Fruit fly (Drosophila melanogaster): ENCODE measurements around the gene CG32017.

CG32017 gene

DNA sequence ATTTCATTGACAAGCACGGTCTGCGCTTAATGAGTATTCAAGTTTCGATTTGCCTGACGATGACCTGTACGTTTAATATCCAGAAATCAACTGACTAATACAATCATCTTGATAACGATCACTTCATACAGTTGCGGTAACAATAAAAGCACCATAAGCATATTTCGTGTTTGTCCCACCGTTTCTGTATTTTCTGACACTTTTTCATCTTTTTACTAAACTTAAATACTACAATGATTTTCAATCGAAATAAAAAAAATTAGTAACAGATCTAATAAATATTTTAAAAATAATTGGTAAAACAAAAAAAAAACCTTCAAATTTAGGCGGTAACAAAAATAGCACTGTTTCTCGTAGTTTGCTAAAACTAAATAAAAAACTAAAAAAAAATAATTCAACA, at the start of gene CG32017:
Gene CG32017 (minus strand): TSS at position 101 of the 400 bp plus-strand sequence.
- TF ChIP-seq Sin3A (optimal IDR thresholded peaks at IDR 0.05) (no peak), Myc (optimal IDR thresholded peaks at IDR 0.05) (no peak), h (optimal IDR thresholded peaks at IDR 0.05) (no peak), insv (optimal IDR thresholded peaks at IDR 0.05) (no peak), psq (optimal IDR thresholded peaks at IDR 0.05) (no peak), ttk (optimal IDR thresholded peaks at IDR 0.05) (no peak)

DNA sequence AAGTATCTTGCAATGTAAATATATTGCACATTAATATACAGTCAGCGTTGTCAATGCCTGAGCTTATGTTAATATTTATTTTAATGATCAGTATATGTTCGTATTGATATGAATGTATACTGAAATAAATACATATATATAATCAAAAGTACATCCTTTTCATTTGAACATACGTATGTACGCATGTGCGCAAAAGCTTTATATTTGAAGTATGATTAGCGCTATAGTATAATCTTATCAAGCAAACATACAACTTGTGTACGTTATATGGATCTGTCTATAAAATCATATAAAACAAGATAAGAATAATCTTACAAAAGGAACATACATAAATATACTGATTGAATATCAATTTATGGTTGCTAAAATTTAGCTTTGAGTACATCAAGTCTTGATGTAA, 37.2 kb upstream of the CG32017 start:
- TF ChIP-seq Sin3A (optimal IDR thresholded peaks at IDR 0.05) (no peak), ttk (optimal IDR thresholded peaks at IDR 0.05) (no peak), Myc (optimal IDR thresholded peaks at IDR 0.05) (no peak)

DNA sequence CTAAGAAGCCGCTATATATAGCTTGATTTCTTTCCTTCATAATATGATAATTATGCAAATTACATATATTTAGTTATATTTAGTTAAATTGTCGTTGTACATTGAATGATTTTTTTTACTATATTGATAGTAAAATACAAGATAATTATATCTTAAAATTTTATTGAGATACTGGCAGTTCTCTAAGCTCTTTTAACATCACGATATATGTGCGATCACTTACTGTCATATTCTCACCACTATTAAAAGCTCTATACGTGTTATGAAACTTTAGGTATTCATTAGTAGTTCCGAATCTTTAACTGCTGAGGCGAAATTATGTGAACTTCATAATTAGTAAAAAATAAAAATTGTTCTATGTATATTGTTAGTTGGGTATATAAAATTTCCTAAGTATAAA, 36.6 kb upstream of the CG32017 start, which contains the start of gene Mitf:
Gene Mitf (plus strand): TSS at position 254 of the 400 bp plus-strand sequence.
- no peak for TF ChIP-seq Sin3A (optimal IDR thresholded peaks at IDR 0.05)
- TF ChIP-seq insv (optimal IDR thresholded peaks at IDR 0.05): no peak
- no peak for TF ChIP-seq ttk (optimal IDR thresholded peaks at IDR 0.05)
- no peak for TF ChIP-seq psq (optimal IDR thresholded peaks at IDR 0.05)
- no peak for TF ChIP-seq Myc (optimal IDR thresholded peaks at IDR 0.05)
- TF ChIP-seq h (optimal IDR thresholded peaks at IDR 0.05): no peak

DNA sequence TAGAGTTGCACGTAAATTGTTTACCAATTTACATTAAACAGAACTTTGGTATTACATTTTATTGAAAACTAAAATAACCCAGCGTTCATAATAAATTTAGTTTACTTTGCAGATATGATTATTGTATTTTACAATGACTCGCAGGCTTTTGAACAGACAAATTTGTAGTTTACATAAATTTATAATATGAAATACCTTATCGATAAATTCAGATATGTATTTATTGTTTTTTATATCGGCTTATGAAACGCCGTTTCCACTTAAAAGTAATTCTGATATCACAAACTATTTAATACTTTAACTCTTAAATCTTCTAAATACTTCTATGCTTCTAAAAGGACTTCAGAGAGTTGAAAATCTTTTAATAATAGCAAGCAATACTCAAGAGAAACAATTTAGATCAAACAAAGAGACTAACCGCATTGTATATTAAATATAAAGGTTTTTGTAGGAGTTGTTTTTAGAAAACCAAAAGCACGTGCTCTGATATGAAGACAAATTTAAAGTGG, 34.7 kb upstream of the CG32017 start, which contains the start of gene PIP4K:
Gene PIP4K (minus strand): TSS at position 196 of the 509 bp plus-strand sequence.
- no peak for TF ChIP-seq Myc (optimal IDR thresholded peaks at IDR 0.05)
- TF ChIP-seq h (optimal IDR thresholded peaks at IDR 0.05): no peak
- TF ChIP-seq psq (optimal IDR thresholded peaks at IDR 0.05): no peak
- no peak for TF ChIP-seq ttk (optimal IDR thresholded peaks at IDR 0.05)
- no peak for TF ChIP-seq insv (optimal IDR thresholded peaks at IDR 0.05)
- no peak for TF ChIP-seq Sin3A (optimal IDR thresholded peaks at IDR 0.05)

DNA sequence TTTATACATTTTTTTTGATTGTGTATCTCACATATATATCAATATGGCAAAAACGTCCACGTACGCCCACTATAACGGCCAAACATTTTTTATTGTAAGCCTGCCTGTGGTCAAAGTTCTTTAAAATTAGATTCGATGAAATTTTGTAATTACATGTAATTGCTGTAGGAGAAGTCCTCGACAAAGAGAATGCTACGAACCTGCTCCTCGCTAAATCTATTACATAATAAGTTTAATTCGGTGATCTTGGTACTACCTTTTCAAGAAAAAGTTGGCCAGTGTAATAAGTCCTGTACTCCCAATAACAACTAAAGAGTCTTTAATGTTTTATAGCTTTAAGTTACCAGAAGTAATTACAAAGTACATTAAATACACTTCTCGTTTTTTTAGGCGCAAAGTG, 29.7 kb upstream of the CG32017 start:
- TF ChIP-seq ttk (optimal IDR thresholded peaks at IDR 0.05) (no peak), insv (optimal IDR thresholded peaks at IDR 0.05) (no peak), h (optimal IDR thresholded peaks at IDR 0.05) (no peak), Sin3A (optimal IDR thresholded peaks at IDR 0.05) (no peak), psq (optimal IDR thresholded peaks at IDR 0.05) (no peak), Myc (optimal IDR thresholded peaks at IDR 0.05) (no peak)

DNA sequence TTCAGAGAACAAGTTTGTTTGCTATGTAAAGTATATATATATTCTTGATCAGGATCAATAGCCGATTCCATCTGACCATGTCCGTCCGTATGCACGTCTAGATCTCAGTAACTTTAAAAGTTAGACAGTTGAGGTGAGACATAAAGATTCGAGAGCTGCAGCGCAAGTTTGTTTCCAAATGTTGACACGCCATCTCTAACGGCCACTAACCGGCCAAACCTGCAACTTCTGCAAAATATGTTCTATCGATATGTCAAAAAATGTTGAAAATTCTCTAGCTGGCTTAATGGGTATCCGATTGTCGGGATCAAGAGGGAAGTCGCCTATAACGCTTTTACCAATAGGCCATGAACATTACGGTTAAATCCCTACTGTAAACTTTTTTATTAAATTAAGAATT, 24.9 kb upstream of the CG32017 start:
- TF ChIP-seq Myc (optimal IDR thresholded peaks at IDR 0.05) (no peak), insv (optimal IDR thresholded peaks at IDR 0.05) (no peak), psq (optimal IDR thresholded peaks at IDR 0.05) (no peak), h (optimal IDR thresholded peaks at IDR 0.05) (no peak), ttk (optimal IDR thresholded peaks at IDR 0.05) (no peak), Sin3A (optimal IDR thresholded peaks at IDR 0.05) (no peak)

DNA sequence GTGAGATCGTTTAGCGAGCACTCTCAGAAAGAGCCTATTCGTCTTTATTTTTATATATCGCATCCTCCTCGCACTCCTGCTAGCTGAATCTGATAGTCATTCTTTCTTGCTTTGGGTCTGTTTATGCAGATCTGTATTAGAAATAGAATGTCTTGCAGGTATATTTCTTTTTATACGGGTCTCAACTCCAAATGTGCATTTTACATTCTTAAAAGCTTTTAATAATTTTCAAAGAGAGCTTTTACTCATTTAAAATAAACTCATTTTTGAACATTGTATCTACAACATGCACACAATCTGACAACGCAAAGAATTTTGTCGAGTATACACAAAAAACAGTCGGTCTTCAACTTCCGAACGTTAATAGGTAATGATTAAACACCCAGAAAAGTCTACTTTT, 23.5 kb upstream of the CG32017 start, which contains the start of gene CG33521:
Gene CG33521 (plus strand): TSS at position 301 of the 400 bp plus-strand sequence.
- no peak for TF ChIP-seq ttk (optimal IDR thresholded peaks at IDR 0.05)
- TF ChIP-seq Sin3A (optimal IDR thresholded peaks at IDR 0.05): no peak
- TF ChIP-seq h (optimal IDR thresholded peaks at IDR 0.05): no peak
- no peak for TF ChIP-seq Myc (optimal IDR thresholded peaks at IDR 0.05)
- TF ChIP-seq psq (optimal IDR thresholded peaks at IDR 0.05): no peak
- TF ChIP-seq insv (optimal IDR thresholded peaks at IDR 0.05): no peak

DNA sequence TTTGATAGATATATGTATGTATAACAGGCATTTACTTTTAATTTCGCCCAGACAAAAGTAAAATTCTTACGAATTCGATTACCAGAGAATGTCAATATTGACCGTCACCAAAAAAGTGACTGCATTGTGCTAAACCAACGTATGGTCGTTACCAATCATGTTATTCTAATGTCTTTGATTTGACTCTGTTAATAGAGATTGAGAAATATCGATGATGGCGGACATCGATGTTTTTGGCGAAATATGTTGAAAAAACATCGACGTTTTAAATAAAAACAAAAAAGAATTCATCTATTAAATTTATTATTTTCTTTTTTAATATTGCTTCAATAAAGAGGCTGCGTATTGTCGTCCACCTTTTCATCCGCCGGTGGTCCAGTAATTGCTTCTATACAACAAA, 20.9 kb upstream of the CG32017 start:
- TF ChIP-seq Myc (optimal IDR thresholded peaks at IDR 0.05) (no peak), insv (optimal IDR thresholded peaks at IDR 0.05) (no peak), Sin3A (optimal IDR thresholded peaks at IDR 0.05) (no peak), h (optimal IDR thresholded peaks at IDR 0.05) (no peak), ttk (optimal IDR thresholded peaks at IDR 0.05) (no peak)

DNA sequence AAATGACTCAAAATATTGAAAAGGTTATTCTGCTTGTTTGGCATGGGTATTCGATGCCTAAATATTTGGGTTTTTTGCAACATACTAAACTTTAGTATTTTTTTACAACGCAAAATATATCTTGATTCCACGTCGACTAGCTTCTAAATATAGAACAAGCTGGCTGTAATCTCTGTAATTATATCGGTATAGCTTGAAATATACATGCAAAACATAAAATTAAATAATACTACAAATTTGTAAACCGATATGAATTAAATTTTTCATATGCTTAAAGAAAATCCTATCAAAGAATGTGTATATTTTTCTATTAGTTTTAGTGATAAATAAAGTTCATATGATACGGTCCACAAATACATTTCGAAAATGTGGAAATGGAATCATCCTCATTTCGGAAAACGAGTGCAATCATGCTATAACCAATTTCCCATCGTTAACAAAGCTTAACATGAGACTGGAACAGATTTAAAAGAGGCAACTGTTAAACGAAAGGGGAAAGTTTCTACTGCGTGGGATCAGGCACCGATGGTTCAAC, 19.7 kb upstream of the CG32017 start, which contains the start of gene pho:
Gene pho (minus strand): TSS at position 38 of the 535 bp plus-strand sequence.
- TF ChIP-seq Myc (optimal IDR thresholded peaks at IDR 0.05): no peak
- no peak for TF ChIP-seq Sin3A (optimal IDR thresholded peaks at IDR 0.05)
- TF ChIP-seq ttk (optimal IDR thresholded peaks at IDR 0.05): no peak
- no peak for TF ChIP-seq insv (optimal IDR thresholded peaks at IDR 0.05)
- no peak for TF ChIP-seq h (optimal IDR thresholded peaks at IDR 0.05)
- no peak for TF ChIP-seq psq (optimal IDR thresholded peaks at IDR 0.05)

DNA sequence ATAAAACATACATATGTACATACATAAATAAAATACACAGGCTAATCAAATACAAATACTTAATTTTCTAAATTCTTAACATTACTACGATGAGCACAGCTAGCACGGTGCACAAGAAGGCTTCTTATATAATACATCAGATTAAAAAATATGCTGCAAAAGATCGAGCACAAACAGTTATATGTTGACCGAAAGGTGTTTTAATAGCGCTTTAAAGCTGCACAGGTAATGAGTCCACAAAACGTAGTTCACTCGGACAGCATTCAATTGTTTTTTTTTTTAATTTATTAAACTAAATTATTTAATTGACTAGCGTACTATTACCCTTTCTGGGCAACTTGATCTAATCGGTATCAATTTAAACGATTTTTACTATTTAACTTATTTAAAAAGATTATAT, 13.2 kb upstream of the CG32017 start:
- TF ChIP-seq insv (optimal IDR thresholded peaks at IDR 0.05): no peak
- TF ChIP-seq h (optimal IDR thresholded peaks at IDR 0.05): no peak
- no peak for TF ChIP-seq Sin3A (optimal IDR thresholded peaks at IDR 0.05)
- no peak for TF ChIP-seq Myc (optimal IDR thresholded peaks at IDR 0.05)
- no peak for TF ChIP-seq ttk (optimal IDR thresholded peaks at IDR 0.05)
- TF ChIP-seq psq (optimal IDR thresholded peaks at IDR 0.05): no peak

DNA sequence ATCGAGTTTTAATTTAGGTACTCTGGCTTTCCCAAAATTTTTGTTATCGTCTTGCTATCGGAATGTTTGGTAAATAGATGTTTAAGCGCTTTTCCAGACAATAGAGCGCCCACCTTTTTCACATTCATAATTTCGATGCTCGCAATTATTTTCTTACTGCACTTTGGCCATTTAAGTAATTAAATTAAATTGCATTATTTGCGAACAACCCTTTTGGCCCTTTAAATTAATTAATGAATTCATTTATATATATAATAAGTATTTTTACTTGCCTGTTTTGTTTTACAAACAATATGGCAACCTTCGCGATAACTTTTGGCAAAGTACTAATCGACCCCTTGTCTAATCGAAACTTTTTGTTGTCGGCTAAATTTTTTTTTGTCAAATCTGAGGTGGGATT, 5.7 kb downstream of the CG32017 start:
- no peak for TF ChIP-seq Sin3A (optimal IDR thresholded peaks at IDR 0.05)
- no peak for TF ChIP-seq Myc (optimal IDR thresholded peaks at IDR 0.05)
- TF ChIP-seq h (optimal IDR thresholded peaks at IDR 0.05): no peak
- no peak for TF ChIP-seq insv (optimal IDR thresholded peaks at IDR 0.05)
- TF ChIP-seq psq (optimal IDR thresholded peaks at IDR 0.05): no peak
- TF ChIP-seq ttk (optimal IDR thresholded peaks at IDR 0.05): no peak

DNA sequence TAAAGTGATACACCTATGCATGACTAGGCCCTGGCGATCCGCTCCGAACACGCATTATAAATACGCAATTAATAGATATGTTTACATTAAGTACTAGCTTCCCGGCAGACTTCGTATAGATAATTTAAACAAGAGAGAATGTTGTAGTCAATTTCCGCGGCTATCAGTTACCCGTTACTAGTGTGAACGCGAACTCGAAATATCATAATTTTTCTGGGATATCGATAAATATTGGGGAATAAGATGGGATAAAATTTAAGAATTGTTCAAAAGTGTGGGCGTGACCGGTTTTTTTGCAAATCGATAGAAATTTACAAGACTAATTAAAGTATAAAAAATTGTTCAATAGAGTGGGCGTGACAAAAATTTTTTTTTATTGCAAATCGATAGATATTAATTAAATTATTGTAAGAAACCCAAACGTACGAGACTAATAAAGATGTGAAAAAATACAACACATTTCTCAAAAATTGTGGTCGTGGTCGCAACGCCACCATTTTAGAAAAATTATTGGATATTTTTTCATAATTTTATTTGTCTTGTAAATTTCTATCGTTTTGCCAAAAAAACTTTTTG, 13.9 kb downstream of the CG32017 start:
- TF ChIP-seq psq (optimal IDR thresholded peaks at IDR 0.05): no peak
- TF ChIP-seq insv (optimal IDR thresholded peaks at IDR 0.05): no peak
- no peak for TF ChIP-seq Sin3A (optimal IDR thresholded peaks at IDR 0.05)
- TF ChIP-seq h (optimal IDR thresholded peaks at IDR 0.05): no peak
- TF ChIP-seq ttk (optimal IDR thresholded peaks at IDR 0.05): no peak
- TF ChIP-seq Myc (optimal IDR thresholded peaks at IDR 0.05): no peak
